Worm (Caenorhabditis elegans) whole organism, early embryonic: ENCODE measurements around the gene sorb-1.

Experiments used
- B0310.2 ChIP-seq: sonication (generic microtip); optimal IDR thresholded peaks from 2 replicates; lab custom pipeline; 2016; ENCODE audit warnings: mild to moderate bottlenecking, missing genetic modification characterization, missing compliant biosample characterization
- F13C5.2 ChIP-seq: sonication (generic microtip); optimal IDR thresholded peaks from 2 replicates; lab custom pipeline; 2017; ENCODE audit warnings: mild to moderate bottlenecking, missing genetic modification characterization, inconsistent platforms, missing compliant biosample characterization
- aly-1 ChIP-seq: sonication (generic microtip); optimal IDR thresholded peaks from 2 replicates; lab custom pipeline; 2016; ENCODE audit warnings: missing genetic modification characterization, missing compliant biosample characterization
- ama-1 ChIP-seq: fragments of 150-350 bp; optimal IDR thresholded peaks from 2 replicates; lab custom pipeline; 2014
- ceh-13 ChIP-seq: fragments of 200-800 bp; sonication (Bioruptor generic); optimal IDR thresholded peaks from 2 replicates; lab custom pipeline; 2018; ENCODE audit warnings: mild to moderate bottlenecking, missing genetic modification characterization, missing compliant biosample characterization
- ceh-36 ChIP-seq: sonication (generic microtip); optimal IDR thresholded peaks from 2 replicates; lab custom pipeline; 2016; ENCODE audit warnings: missing genetic modification characterization, inconsistent platforms, missing compliant biosample characterization
- ets-7 ChIP-seq: sonication (generic microtip); optimal IDR thresholded peaks from 2 replicates; lab custom pipeline; 2016; ENCODE audit warnings: missing genotype, missing genetic modification characterization, missing compliant biosample characterization
- flt-1 ChIP-seq: fragments of 200-800 bp; sonication (Bioruptor generic); IDR thresholded peaks from 2 replicates; pipeline ENCODE4 v1.3.6; 2022; ENCODE audit warnings: missing genetic modification characterization, missing compliant biosample characterization
- hmbx-1 ChIP-seq: sonication (generic microtip); optimal IDR thresholded peaks from 2 replicates; lab custom pipeline; 2016; ENCODE audit warnings: mild to moderate bottlenecking, missing genetic modification characterization, missing compliant biosample characterization
- hmg-4 ChIP-seq: fragments of 200-800 bp; sonication (Bioruptor generic); optimal IDR thresholded peaks from 2 replicates; lab custom pipeline; 2018; ENCODE audit warnings: mild to moderate bottlenecking, missing genetic modification characterization, missing compliant biosample characterization
- hnd-1 ChIP-seq: sonication (generic microtip); optimal IDR thresholded peaks from 2 replicates; lab custom pipeline; 2016; ENCODE audit warnings: missing genetic modification characterization, missing compliant biosample characterization
- pes-1 ChIP-seq: fragments of 200-800 bp; sonication (Bioruptor generic); IDR thresholded peaks from 2 replicates; pipeline ENCODE4 v1.3.6; 2022; ENCODE audit warnings: missing genetic modification reagents, missing genetic modification characterization, missing compliant biosample characterization
- scrt-1 ChIP-seq: fragments of 200-800 bp; sonication (Bioruptor generic); IDR thresholded peaks from 2 replicates; pipeline ENCODE4 v1.3.6; 2022; ENCODE audit warnings: missing genetic modification characterization, missing compliant biosample characterization
- sea-1 ChIP-seq: fragments of 200-800 bp; sonication (Bioruptor generic); conservative IDR thresholded peaks from 2 replicates; pipeline ENCODE4 v1.3.6; 2022; ENCODE audit warnings: missing genetic modification characterization, missing compliant biosample characterization
- tbx-11 ChIP-seq: fragments of 200-800 bp; sonication (Bioruptor generic); IDR thresholded peaks from 2 replicates; pipeline ENCODE4 v1.3.6; 2022; ENCODE audit warnings: missing genetic modification characterization, missing compliant biosample characterization
- tbx-37 ChIP-seq: fragments of 200-800 bp; sonication (Bioruptor generic); conservative IDR thresholded peaks from 2 replicates; pipeline ENCODE4 v1.3.6; 2022; ENCODE audit warnings: missing genetic modification reagents, missing genetic modification characterization, missing compliant biosample characterization
- tra-4 ChIP-seq: sonication (generic microtip); optimal IDR thresholded peaks from 2 replicates; lab custom pipeline; 2017; ENCODE audit warnings: missing genetic modification characterization, missing compliant biosample characterization

The sorb-1 gene

DNA sequence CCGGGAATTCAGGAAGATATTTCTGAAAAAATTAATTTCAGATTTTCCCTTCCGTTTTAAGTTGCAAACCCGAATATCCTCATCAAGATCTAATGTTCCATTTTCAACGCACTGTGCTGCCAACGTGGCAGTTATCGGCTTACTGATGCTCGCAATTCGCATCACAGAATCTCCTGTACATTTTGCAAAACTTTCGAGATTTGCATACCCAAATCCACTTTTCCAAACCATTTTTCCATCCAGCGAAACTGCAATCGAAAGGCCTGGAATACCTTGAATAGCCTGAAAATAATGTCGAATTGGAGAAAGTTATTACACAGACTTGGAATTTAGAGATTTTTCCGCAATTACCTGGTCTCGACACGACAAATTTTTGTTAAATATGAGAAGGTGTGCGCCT lies 34.6 kb downstream of the sorb-1 start:
- no peak for TF ChIP-seq ets-7 (tag; lab: Kevin White, UChicago)
- TF ChIP-seq ceh-13 (GFP tag; lab: Kevin White, UChicago): no peak
- no peak for TF ChIP-seq ceh-36
- no peak for TF ChIP-seq hmg-4
- no peak for TF ChIP-seq aly-1 (tag; lab: Kevin White, UChicago)
- no peak for TF ChIP-seq F13C5.2 (tag; lab: Kevin White, UChicago)
- no peak for TF ChIP-seq pes-1
- no peak for TF ChIP-seq scrt-1 (GFP tag; lab: Robert Waterston, UW)
- TF ChIP-seq hnd-1 (tag; lab: Kevin White, UChicago): no peak
- no peak for TF ChIP-seq hmbx-1 (tag; lab: Kevin White, UChicago)
- TF ChIP-seq tbx-37: no peak
- TF ChIP-seq tbx-11 (GFP tag; lab: Robert Waterston, UW): no peak
- no peak for TF ChIP-seq ama-1 (lab: Kevin White, UChicago)
- TF ChIP-seq sea-1: no peak
- TF ChIP-seq tra-4: no peak
- TF ChIP-seq B0310.2 (tag; lab: Kevin White, UChicago): no peak
- no peak for TF ChIP-seq flt-1

DNA sequence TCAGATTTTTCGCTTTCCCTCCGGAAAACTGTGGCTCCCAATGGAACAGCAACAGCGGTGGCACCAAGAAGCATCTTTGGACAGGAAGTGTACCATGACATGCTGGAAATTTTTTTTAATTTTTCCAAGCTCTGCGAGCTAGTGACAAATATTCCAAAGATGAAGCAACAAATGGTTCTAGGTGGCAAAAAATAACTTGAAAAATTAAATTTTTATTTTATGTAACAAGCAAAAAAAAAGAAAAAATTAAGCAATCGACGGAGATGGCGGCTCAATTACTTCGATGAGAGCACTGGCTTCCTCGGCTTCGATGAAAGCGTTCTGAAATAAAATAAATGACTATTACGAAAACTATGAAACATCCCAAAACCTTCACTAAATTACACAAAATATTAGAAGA lies 35.4 kb downstream of the sorb-1 start, which contains the start of gene lact-9:
lact-9 (minus strand) TSS at position 101 of the 400 bp plus-strand sequence.
- TF ChIP-seq tra-4 (no peak), aly-1 (tag; lab: Kevin White, UChicago) (no peak), ama-1 (lab: Kevin White, UChicago) (no peak), scrt-1 (GFP tag; lab: Robert Waterston, UW) (no peak), tbx-37 (no peak), hnd-1 (tag; lab: Kevin White, UChicago) (no peak), pes-1 (no peak), hmbx-1 (tag; lab: Kevin White, UChicago) (no peak), hmg-4 (no peak)

DNA sequence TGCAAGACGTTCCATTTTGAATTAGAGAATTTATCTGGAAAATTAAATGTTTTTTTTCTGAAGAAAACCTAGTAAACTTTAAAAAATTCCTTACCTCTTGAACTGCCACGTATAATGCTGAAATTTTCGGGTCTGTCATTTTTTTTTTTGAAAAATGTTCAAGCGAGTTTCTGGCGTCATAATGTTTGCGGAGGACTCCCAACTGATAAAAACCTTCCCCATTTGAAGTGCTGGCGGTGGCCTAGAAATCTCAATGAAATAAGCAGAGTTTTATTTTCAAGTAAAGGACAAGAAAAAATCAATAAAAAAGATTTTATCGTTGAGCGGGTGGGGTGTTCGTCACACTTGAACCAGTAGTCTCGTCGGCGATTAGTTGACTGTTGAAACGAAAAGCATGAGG lies 36.6 kb downstream of the sorb-1 start, which contains the start of gene icap-1:
icap-1 (minus strand) TSS at position 272 of the 400 bp plus-strand sequence.
- TF ChIP-seq ceh-13 (GFP tag; lab: Kevin White, UChicago) (no peak), hnd-1 (tag; lab: Kevin White, UChicago) (no peak)

DNA sequence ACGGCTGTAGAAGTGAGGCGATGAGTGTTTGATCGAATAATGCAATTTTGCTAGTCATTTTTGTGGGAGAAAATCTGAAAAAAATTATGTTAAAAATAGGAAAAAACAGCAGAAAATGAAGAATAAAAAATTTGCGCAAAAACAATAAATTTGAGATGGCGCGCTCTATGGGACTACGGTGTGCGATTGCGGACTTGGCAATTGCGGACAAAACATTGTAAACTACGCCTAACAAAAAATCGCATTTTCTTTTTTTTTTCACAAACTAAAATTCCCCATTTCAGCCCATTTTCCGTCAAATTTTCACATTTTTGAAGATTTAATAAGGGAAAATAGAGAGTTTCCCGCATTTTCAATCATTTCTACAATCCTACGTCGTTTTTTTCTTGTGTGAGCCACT lies 38.5 kb downstream of the sorb-1 start, which contains the start of the genes sas-6 and Y45F10D.7:
sas-6 (minus strand) TSS at position 80 of the 400 bp plus-strand sequence.
Y45F10D.7 (plus strand) TSS at position 256 of the 400 bp plus-strand sequence.
- TF ChIP-seq hmg-4 (no peak), hmbx-1 (tag; lab: Kevin White, UChicago) (no peak), hnd-1 (tag; lab: Kevin White, UChicago) (no peak), flt-1 (0 out of 2 replicates have a peak, but pooled peaks have one; percentile 22), pes-1 (0 out of 2 replicates have a peak, but pooled peaks have one; percentile 47), scrt-1 (GFP tag; lab: Robert Waterston, UW) (no peak), ceh-13 (GFP tag; lab: Kevin White, UChicago) (no peak), aly-1 (tag; lab: Kevin White, UChicago) (no peak), ceh-36 (no peak), tbx-37 (no peak), tbx-11 (GFP tag; lab: Robert Waterston, UW) (0 out of 2 replicates have a peak, but pooled peaks have one; percentile 40), ets-7 (tag; lab: Kevin White, UChicago) (no peak), tra-4 (no peak), F13C5.2 (tag; lab: Kevin White, UChicago) (peak; percentile 84), B0310.2 (tag; lab: Kevin White, UChicago) (no peak), sea-1 (no peak), ama-1 (lab: Kevin White, UChicago) (no peak)

DNA sequence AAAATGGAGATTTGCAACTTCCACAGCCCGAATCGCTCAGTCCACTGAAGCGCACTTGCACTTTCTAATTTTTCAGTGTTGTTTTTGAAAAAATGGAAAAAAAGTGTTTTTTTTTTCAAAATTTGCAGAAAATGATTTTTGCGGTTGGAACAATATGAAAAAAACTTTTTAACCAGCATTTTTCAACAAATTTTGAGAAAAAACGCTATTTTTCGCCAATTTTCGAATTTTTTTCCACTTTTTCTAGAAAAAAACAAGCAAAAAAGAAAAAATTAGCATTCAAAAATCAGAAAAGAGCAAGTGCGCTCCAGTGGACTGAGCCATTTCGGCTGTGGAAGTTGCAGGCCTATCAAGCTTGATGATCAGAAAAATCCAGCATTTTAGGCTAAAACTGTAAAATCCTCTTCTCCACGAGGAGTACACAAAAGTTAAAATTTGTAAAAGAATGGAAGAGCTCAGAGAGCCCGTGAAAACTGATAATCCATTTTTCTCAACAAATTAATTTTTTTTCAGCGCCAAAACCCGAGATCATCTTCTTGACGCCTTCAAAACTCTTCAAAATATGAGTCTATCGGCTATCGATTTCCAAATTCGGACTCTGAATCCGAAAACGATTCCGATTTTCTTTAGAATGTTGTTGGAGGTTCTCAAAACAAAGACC lies 45.2 kb downstream of the sorb-1 start:
- TF ChIP-seq hnd-1 (tag; lab: Kevin White, UChicago) (no peak), ama-1 (lab: Kevin White, UChicago) (peak; percentile 43)

DNA sequence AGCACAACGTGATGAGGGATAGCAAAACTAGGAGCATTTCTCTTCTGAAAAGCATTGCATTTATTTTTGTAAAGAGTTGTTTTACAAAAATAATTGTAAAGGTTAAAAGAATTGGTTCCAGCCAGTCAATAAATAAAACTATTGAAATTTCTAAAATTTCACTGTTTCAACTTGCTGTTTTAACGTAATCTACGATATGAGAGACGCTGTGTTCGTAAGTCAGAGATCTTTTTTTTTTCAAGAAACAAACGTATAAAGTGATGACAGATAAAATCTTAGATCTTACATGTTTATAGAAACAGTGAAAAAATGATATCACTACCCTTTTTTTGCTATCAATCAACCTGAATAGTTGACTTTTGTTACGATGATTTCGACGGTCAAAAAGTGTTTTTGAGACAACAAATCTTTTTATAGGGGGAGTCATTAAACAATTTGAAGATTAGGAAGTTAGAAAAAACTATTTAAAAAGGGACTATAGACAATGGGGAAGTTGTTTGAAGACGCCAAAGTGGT lies 47.8 kb downstream of the sorb-1 start, which contains the start of gene Y45F10D.6:
Y45F10D.6 (minus strand) TSS at position 51 of the 516 bp plus-strand sequence.
- TF ChIP-seq pes-1 (no peak), tbx-11 (GFP tag; lab: Robert Waterston, UW) (no peak), tra-4 (no peak), ceh-13 (GFP tag; lab: Kevin White, UChicago) (no peak), hmbx-1 (tag; lab: Kevin White, UChicago) (no peak), ceh-36 (no peak), F13C5.2 (tag; lab: Kevin White, UChicago) (no peak), scrt-1 (GFP tag; lab: Robert Waterston, UW) (no peak), sea-1 (no peak), hnd-1 (tag; lab: Kevin White, UChicago) (no peak), ets-7 (tag; lab: Kevin White, UChicago) (no peak), B0310.2 (tag; lab: Kevin White, UChicago) (no peak), flt-1 (no peak), hmg-4 (no peak), tbx-37 (no peak), ama-1 (lab: Kevin White, UChicago) (no peak), aly-1 (tag; lab: Kevin White, UChicago) (no peak)

DNA sequence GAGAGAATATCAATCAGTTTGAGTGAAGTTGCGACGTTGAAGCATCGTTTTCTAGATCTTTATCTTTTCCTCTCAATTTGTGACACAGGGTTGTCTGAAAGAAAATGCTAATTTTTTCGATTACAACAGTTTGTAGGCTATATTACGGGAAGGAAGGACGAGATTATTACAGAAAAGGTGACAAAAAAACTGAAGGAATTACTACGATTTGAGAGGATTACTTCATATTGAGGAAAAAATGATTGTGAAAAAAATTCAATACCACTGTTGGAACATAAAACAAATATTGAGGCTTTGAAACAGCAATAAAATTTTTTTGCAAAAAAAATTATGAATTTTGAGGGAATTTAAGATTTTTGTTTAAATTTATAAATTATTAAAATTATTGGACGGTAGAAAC lies 57.6 kb downstream of the sorb-1 start, which contains the start of gene Y45F10D.14:
Y45F10D.14 (minus strand) TSS at position 101 of the 400 bp plus-strand sequence.
- TF ChIP-seq tra-4 (no peak), hmg-4 (no peak), scrt-1 (GFP tag; lab: Robert Waterston, UW) (no peak), flt-1 (no peak), ceh-36 (no peak), tbx-37 (no peak), F13C5.2 (tag; lab: Kevin White, UChicago) (no peak), B0310.2 (tag; lab: Kevin White, UChicago) (no peak), hnd-1 (tag; lab: Kevin White, UChicago) (no peak), hmbx-1 (tag; lab: Kevin White, UChicago) (no peak), pes-1 (no peak), ceh-13 (GFP tag; lab: Kevin White, UChicago) (no peak), tbx-11 (GFP tag; lab: Robert Waterston, UW) (no peak), aly-1 (tag; lab: Kevin White, UChicago) (no peak), ets-7 (tag; lab: Kevin White, UChicago) (no peak)
